Fruit fly (Drosophila melanogaster) whole organism, embryonic: ENCODE measurements around the gene GCS2alpha.

Source experiments
- Bgb ChIP-seq: fragments of 200-800 bp; sonication (Bioruptor generic); IDR thresholded peaks from 2 replicates; pipeline ENCODE4 v1.3.6; 2022; ENCODE audit warnings: missing biosample characterization, missing genetic modification characterization; ENCODE audit not compliant: partially characterized antibody
- BtbVII ChIP-seq: fragments of 200-800 bp; sonication (Bioruptor generic); optimal IDR thresholded peaks from 3 replicates; lab custom pipeline; 2017; ENCODE audit warnings: missing biosample characterization, mild to moderate bottlenecking, missing genetic modification characterization
- CG10209 ChIP-seq: fragments of 200-800 bp; sonication (Bioruptor generic); optimal IDR thresholded peaks from 3 replicates; lab custom pipeline; 2017; ENCODE audit warnings: missing biosample characterization, mild to moderate bottlenecking, missing genetic modification characterization, missing genetic modification reagents
- CG10321 ChIP-seq: fragments of 200-800 bp; sonication (Bioruptor generic); IDR thresholded peaks from 2 replicates; pipeline ENCODE4 v1.3.6; 2022; ENCODE audit warnings: missing biosample characterization, missing genetic modification characterization
- CG12299 ChIP-seq: fragments of 200-800 bp; sonication (Bioruptor generic); optimal IDR thresholded peaks from 2 replicates; lab custom pipeline; 2018; ENCODE audit warnings: missing biosample characterization, mild to moderate bottlenecking, missing genetic modification characterization
- CG12659 ChIP-seq: fragments of 200-800 bp; sonication (Bioruptor generic); optimal IDR thresholded peaks from 3 replicates; lab custom pipeline; 2017; ENCODE audit warnings: mild to moderate bottlenecking, missing biosample characterization, missing genetic modification reagents, missing genetic modification characterization
- CG14441 ChIP-seq: fragments of 200-800 bp; sonication (Bioruptor generic); IDR thresholded peaks from 2 replicates; pipeline ENCODE4 v1.3.6; 2022; ENCODE audit warnings: missing biosample characterization, missing genetic modification characterization
- CG15696 ChIP-seq: fragments of 200-800 bp; sonication (Bioruptor generic); optimal IDR thresholded peaks from 2 replicates; lab custom pipeline; 2019; ENCODE audit warnings: missing biosample characterization, mild to moderate bottlenecking, missing genetic modification characterization, moderate library complexity
- CG16863 ChIP-seq: fragments of 200-800 bp; sonication (Bioruptor generic); optimal IDR thresholded peaks from 3 replicates; lab custom pipeline; 2016; ENCODE audit warnings: missing biosample characterization, missing genetic modification characterization
- CG18764 ChIP-seq: fragments of 200-800 bp; sonication (Bioruptor generic); optimal IDR thresholded peaks from 3 replicates; lab custom pipeline; 2016; ENCODE audit warnings: missing biosample characterization, missing genetic modification characterization
- CG2129 ChIP-seq: fragments of 200-800 bp; sonication (Bioruptor generic); IDR thresholded peaks from 2 replicates; pipeline ENCODE4 v1.3.6; 2022; ENCODE audit warnings: missing biosample characterization, missing genetic modification characterization; ENCODE audit not compliant: partially characterized antibody
- CG30431 ChIP-seq: fragments of 200-800 bp; sonication (Bioruptor generic); optimal IDR thresholded peaks from 2 replicates; lab custom pipeline; 2017; ENCODE audit warnings: missing biosample characterization, missing genetic modification characterization
- CG4328 ChIP-seq: fragments of 200-800 bp; sonication (Bioruptor generic); optimal IDR thresholded peaks from 3 replicates; lab custom pipeline; 2017; ENCODE audit warnings: missing biosample characterization, missing genetic modification reagents, missing genetic modification characterization
- CG6272 ChIP-seq: fragments of 200-800 bp; sonication (Bioruptor generic); IDR thresholded peaks from 2 replicates; pipeline ENCODE4 v1.3.6; 2022; ENCODE audit warnings: missing biosample characterization, missing genetic modification characterization
- CG6765 ChIP-seq: fragments of 200-800 bp; sonication (Bioruptor generic); optimal IDR thresholded peaks from 3 replicates; lab custom pipeline; 2017; ENCODE audit warnings: missing biosample characterization, mild to moderate bottlenecking, missing genetic modification characterization
- CG9817 ChIP-seq: fragments of 200-800 bp; sonication (Bioruptor generic); optimal IDR thresholded peaks from 2 replicates; lab custom pipeline; 2018; ENCODE audit warnings: missing biosample characterization, mild to moderate bottlenecking, missing genetic modification characterization, moderate library complexity
- Chrac-16 ChIP-seq: fragments of 200-800 bp; sonication (Bioruptor generic); optimal IDR thresholded peaks from 3 replicates; lab custom pipeline; 2016; ENCODE audit warnings: missing biosample characterization, missing genetic modification characterization
- Dbx ChIP-seq: fragments of 200-800 bp; sonication (Bioruptor generic); IDR thresholded peaks from 3 replicates; pipeline ENCODE4 v1.3.6; 2022; ENCODE audit warnings: missing biosample characterization, missing genetic modification characterization
- Dfd ChIP-seq, 2 experiments: fragments of >200 bp; optimal IDR thresholded peaks; 2 replicates each; lab custom pipeline; 2017; ENCODE audit warnings: missing biosample characterization in 2 of 2, missing genetic modification characterization in 2 of 2
- Dip2 ChIP-seq: fragments of 200-800 bp; sonication (Bioruptor generic); IDR thresholded peaks from 2 replicates; pipeline ENCODE4 v1.3.6; 2022; ENCODE audit warnings: missing biosample characterization, missing genetic modification characterization
- E2f2 ChIP-seq: fragments of 200-800 bp; sonication (Bioruptor generic); IDR thresholded peaks from 2 replicates; pipeline ENCODE4 v1.3.6; 2022; ENCODE audit warnings: missing biosample characterization, missing genetic modification characterization
- Eip74EF ChIP-seq, 2 experiments: fragments of 200-800 bp in 1 of 2; fragments of >200 bp in 1 of 2; sonication (Bioruptor generic) in 1 of 2; optimal IDR thresholded peaks; 2 replicates each; lab custom pipeline; 2017 to 2019; ENCODE audit warnings: missing biosample characterization in 2 of 2, missing genetic modification characterization in 2 of 2, mild to moderate bottlenecking in 1 of 2, moderate library complexity in 1 of 2
- Fer2 ChIP-seq: fragments of 200-800 bp; sonication (Bioruptor generic); optimal IDR thresholded peaks from 2 replicates; lab custom pipeline; 2018; ENCODE audit warnings: missing biosample characterization, mild to moderate bottlenecking, missing genetic modification characterization, moderate library complexity
- Hmx ChIP-seq: fragments of 200-800 bp; sonication (Bioruptor generic); optimal IDR thresholded peaks from 2 replicates; lab custom pipeline; 2016; ENCODE audit warnings: missing biosample characterization, missing genetic modification characterization
- MTF-1 ChIP-seq: fragments of 200-800 bp; sonication (Bioruptor generic); optimal IDR thresholded peaks from 2 replicates; lab custom pipeline; 2018; ENCODE audit warnings: missing biosample characterization, mild to moderate bottlenecking, missing genetic modification characterization, borderline replicate concordance
- Mad ChIP-seq: fragments of 200-800 bp; sonication (Bioruptor generic); optimal IDR thresholded peaks from 2 replicates; lab custom pipeline; 2016; ENCODE audit warnings: missing biosample characterization, missing genetic modification characterization
- Nf-YA ChIP-seq: fragments of 200-800 bp; sonication (Bioruptor generic); IDR thresholded peaks from 2 replicates; pipeline ENCODE4 v1.3.6; 2022; ENCODE audit warnings: missing biosample characterization, missing genetic modification characterization
- Sry-β ChIP-seq: fragments of 200-800 bp; sonication (Bioruptor generic); optimal IDR thresholded peaks from 2 replicates; lab custom pipeline; 2018; ENCODE audit warnings: missing biosample characterization, mild to moderate bottlenecking, missing genetic modification characterization, moderate library complexity
- Stat92E ChIP-seq, 3 experiments: fragments of >200 bp in 2 of 3; fragments of 200-800 bp in 1 of 3; sonication (Bioruptor generic) in 1 of 3; optimal IDR thresholded peaks; 2 replicates each; lab custom pipeline; 2017 to 2019; ENCODE audit warnings: missing biosample characterization in 3 of 3, missing genetic modification characterization in 3 of 3, mild to moderate bottlenecking in 1 of 3, moderate library complexity in 1 of 3
- Taf1 ChIP-seq: fragments of 200-800 bp; sonication (Bioruptor generic); IDR thresholded peaks from 2 replicates; pipeline ENCODE4 v1.3.6; 2022; ENCODE audit warnings: missing biosample characterization, missing genetic modification characterization
- al ChIP-seq: fragments of 200-800 bp; sonication (Bioruptor generic); IDR thresholded peaks from 2 replicates; pipeline ENCODE4 v1.3.6; 2022; ENCODE audit warnings: missing biosample characterization, missing genetic modification characterization
- ap ChIP-seq: fragments of 200-800 bp; sonication (Bioruptor generic); IDR thresholded peaks from 2 replicates; pipeline ENCODE4 v1.3.6; 2022; ENCODE audit warnings: missing biosample characterization, missing genetic modification characterization
- cato ChIP-seq: fragments of 200-800 bp; sonication (Bioruptor generic); optimal IDR thresholded peaks from 2 replicates; lab custom pipeline; 2016; ENCODE audit warnings: missing biosample characterization, missing genetic modification characterization, borderline replicate concordance
- dysf ChIP-seq: fragments of 200-800 bp; sonication (Bioruptor generic); IDR thresholded peaks from 3 replicates; pipeline ENCODE4 v1.3.6; 2022; ENCODE audit warnings: missing biosample characterization, missing genetic modification characterization
- esg ChIP-seq: fragments of 200-800 bp; sonication (Bioruptor generic); conservative IDR thresholded peaks from 2 replicates; pipeline ENCODE4 v1.3.6; 2022; ENCODE audit warnings: missing biosample characterization, missing genetic modification characterization
- fd64A ChIP-seq: fragments of 200-800 bp; sonication (Bioruptor generic); optimal IDR thresholded peaks from 3 replicates; lab custom pipeline; 2018; ENCODE audit warnings: missing biosample characterization, mild to moderate bottlenecking, missing genetic modification characterization
- gsb-n ChIP-seq: fragments of 200-800 bp; sonication (Bioruptor generic); optimal IDR thresholded peaks from 3 replicates; lab custom pipeline; 2018; ENCODE audit warnings: missing biosample characterization, mild to moderate bottlenecking, missing genetic modification characterization
- gt ChIP-seq: fragments of 200-800 bp; sonication (Bioruptor generic); IDR thresholded peaks from 2 replicates; pipeline ENCODE4 v1.3.6; 2022; ENCODE audit warnings: missing biosample characterization, missing genetic modification characterization
- ham ChIP-seq: fragments of 200-800 bp; sonication (Bioruptor generic); IDR thresholded peaks from 2 replicates; pipeline ENCODE4 v1.3.6; 2022; ENCODE audit warnings: missing biosample characterization, missing genetic modification characterization
- hth ChIP-seq: fragments of >200 bp; optimal IDR thresholded peaks from 2 replicates; lab custom pipeline; 2017; ENCODE audit warnings: inconsistent platforms
- nmo ChIP-seq: fragments of 200-800 bp; sonication (Bioruptor generic); optimal IDR thresholded peaks from 2 replicates; lab custom pipeline; 2018; ENCODE audit warnings: missing biosample characterization, mild to moderate bottlenecking, missing genetic modification characterization, moderate library complexity
- prd ChIP-seq, 3 experiments: fragments of >200 bp in 2 of 3; fragments of 200-800 bp in 1 of 3; sonication (Bioruptor generic) in 1 of 3; optimal IDR thresholded peaks in 2 of 3; IDR thresholded peaks in 1 of 3; 2 replicates in 2 of 3; 3 replicates in 1 of 3; pipeline versions ENCODE4 v1.3.6 to Lab custom; 2017 to 2022; ENCODE audit warnings: missing biosample characterization in 1 of 3, missing genetic modification characterization in 1 of 3
- ranshi ChIP-seq: fragments of 200-800 bp; sonication (Bioruptor generic); IDR thresholded peaks from 2 replicates; pipeline ENCODE4 v1.3.6; 2022; ENCODE audit warnings: missing biosample characterization, missing genetic modification characterization
- rib ChIP-seq: fragments of 200-800 bp; sonication (Bioruptor generic); IDR thresholded peaks from 2 replicates; pipeline ENCODE4 v1.3.6; 2022; ENCODE audit warnings: missing biosample characterization, missing genetic modification characterization
- row ChIP-seq: fragments of 200-800 bp; sonication (Bioruptor generic); IDR thresholded peaks from 3 replicates; pipeline ENCODE4 v1.3.6; 2022; ENCODE audit warnings: missing biosample characterization, missing genetic modification characterization
- sens-2 ChIP-seq: fragments of 200-800 bp; sonication (Bioruptor generic); IDR thresholded peaks from 2 replicates; pipeline ENCODE4 v1.3.6; 2022; ENCODE audit warnings: missing biosample characterization, missing genetic modification characterization
- trh ChIP-seq: fragments of 200-800 bp; sonication (Bioruptor generic); optimal IDR thresholded peaks from 2 replicates; lab custom pipeline; 2016; ENCODE audit warnings: missing biosample characterization, missing genetic modification characterization
- vfl ChIP-seq: fragments of 200-800 bp; sonication (Bioruptor generic); optimal IDR thresholded peaks from 2 replicates; lab custom pipeline; 2016; ENCODE audit warnings: missing biosample characterization, missing genetic modification characterization
- wor ChIP-seq: fragments of 200-800 bp; sonication (Bioruptor generic); IDR thresholded peaks from 2 replicates; pipeline ENCODE4 v1.3.6; 2022; ENCODE audit warnings: missing biosample characterization, missing genetic modification characterization
- z ChIP-seq: fragments of 200-800 bp; sonication (Bioruptor generic); IDR thresholded peaks from 3 replicates; pipeline ENCODE4 v1.3.6; 2022; ENCODE audit warnings: missing biosample characterization, missing genetic modification characterization

GCS2alpha gene

dm6 chrX:21593907-21594306 is 11.2 kb downstream of the GCS2alpha start (continued):
- TF ChIP-seq CG6272 (GFP tag; lab: Robert Waterston, UW) (peak; percentile 83), Nf-YA (GFP tag; lab: Robert Waterston, UW) (peak; percentile 68), gt (GFP tag; lab: Robert Waterston, UW) (peak; percentile 51; the same call in 1 of the 2 replicates), Eip74EF (GFP tag; optimal IDR thresholded peaks at IDR 0.05; lab: Kevin White, UChicago) (peak in 1 of 2 experiments; percentile 43), Dbx (GFP tag; lab: Robert Waterston, UW) (no peak), ham (GFP tag; lab: Robert Waterston, UW) (no peak), Dip2 (GFP tag; lab: Robert Waterston, UW) (no peak), Taf1 (GFP tag; lab: Robert Waterston, UW) (peak; percentile 60; the same call in 1 of the 2 replicates), Chrac-16 (peak; percentile 79), fd64A (GFP tag; lab: Kevin White, UChicago) (peak; percentile 74), cato (GFP tag; lab: Kevin White, UChicago) (peak; percentile 70), Stat92E (GFP tag; optimal IDR thresholded peaks at IDR 0.05; lab: Kevin White, UChicago) (no peak), Fer2 (tag; lab: Kevin White, UChicago) (peak; percentile 44), sens-2 (peak; percentile 79), ranshi (peak; percentile 86), CG10321 (no peak), CG6765 (GFP tag; lab: Kevin White, UChicago) (no peak), rib (GFP tag; lab: Robert Waterston, UW) (no peak), Dfd (GFP tag; optimal IDR thresholded peaks at IDR 0.05; lab: Kevin White, UChicago) (no peak), E2f2 (GFP tag; lab: Robert Waterston, UW) (no peak), row (peak; percentile 85), CG12659 (GFP tag; lab: Kevin White, UChicago) (peak; percentile 52), CG12299 (tag; lab: Kevin White, UChicago) (peak; percentile 54), prd (optimal IDR thresholded peaks at IDR 0.05; lab: Kevin White, UChicago) (no peak), prd (GFP tag; IDR thresholded peaks at IDR 0.05; lab: Robert Waterston, UW) (peak; percentile 95), wor (GFP tag; lab: Robert Waterston, UW) (peak; percentile 82), CG9817 (tag; lab: Kevin White, UChicago) (peak; percentile 77), z (GFP tag; lab: Robert Waterston, UW) (0 out of 3 replicates have a peak, but pooled peaks have one; percentile 31), gsb-n (tag; lab: Kevin White, UChicago) (peak; percentile 80), al (GFP tag; lab: Robert Waterston, UW) (0 out of 2 replicates have a peak, but pooled peaks have one; percentile 14), CG10209 (GFP tag; lab: Kevin White, UChicago) (peak; percentile 85), ap (GFP tag; lab: Robert Waterston, UW) (peak; percentile 78), CG14441 (GFP tag; lab: Robert Waterston, UW) (peak; percentile 79), Sry-β (GFP tag; lab: Kevin White, UChicago) (peak; percentile 49), CG4328 (peak; percentile 40), CG16863 (peak; percentile 84), CG2129 (GFP tag; lab: Robert Waterston, UW) (no peak), dysf (GFP tag; lab: Robert Waterston, UW) (peak; percentile 86), Mad (GFP tag; lab: Kevin White, UChicago) (peak; percentile 64), Hmx (GFP tag; lab: Kevin White, UChicago) (no peak), esg (peak; percentile 76), MTF-1 (GFP tag; lab: Kevin White, UChicago) (peak; percentile 43), vfl (GFP tag; lab: Kevin White, UChicago) (peak; percentile 11), Bgb (GFP tag; lab: Robert Waterston, UW) (no peak), hth (no peak), CG30431 (GFP tag; lab: Kevin White, UChicago) (peak; percentile 76), BtbVII (GFP tag; lab: Kevin White, UChicago) (peak; percentile 61), trh (GFP tag; lab: Kevin White, UChicago) (no peak), CG15696 (tag; lab: Kevin White, UChicago) (peak; percentile 91), nmo (GFP tag; lab: Kevin White, UChicago) (peak; percentile 91), CG18764 (GFP tag; lab: Kevin White, UChicago) (peak; percentile 83)
